Fruit fly (Drosophila melanogaster) whole organism, prepupa: ENCODE results near the gene CG5181.

Source experiments
- CG16779 ChIP-seq: fragments of 200-800 bp; sonication (Bioruptor generic); optimal IDR thresholded peaks from 3 replicates; lab custom pipeline; 2017; ENCODE audit warnings: missing biosample characterization, mild to moderate bottlenecking, missing genetic modification characterization
- CG31627 ChIP-seq: fragments of 200-800 bp; sonication (Bioruptor generic); optimal IDR thresholded peaks from 3 replicates; lab custom pipeline; 2016; ENCODE audit warnings: missing biosample characterization, missing genetic modification characterization
- CG8119 ChIP-seq: fragments of 200-800 bp; sonication (Bioruptor generic); IDR thresholded peaks from 3 replicates; pipeline ENCODE4 v1.3.6; 2022; ENCODE audit warnings: missing biosample characterization, missing genetic modification characterization
- Eip93F ChIP-seq: fragments of 200-800 bp; sonication (Bioruptor generic); optimal IDR thresholded peaks from 2 replicates; lab custom pipeline; 2016; ENCODE audit warnings: missing biosample characterization, mild to moderate bottlenecking, missing genetic modification characterization
- Hr39 ChIP-seq: fragments of 200-800 bp; sonication (Bioruptor generic); optimal IDR thresholded peaks from 2 replicates; lab custom pipeline; 2016; ENCODE audit warnings: missing biosample characterization, missing genetic modification characterization
- Hr4 ChIP-seq: fragments of 200-800 bp; sonication (Bioruptor generic); optimal IDR thresholded peaks from 3 replicates; lab custom pipeline; 2016; ENCODE audit warnings: missing biosample characterization, missing genetic modification characterization
- achi ChIP-seq: fragments of 200-800 bp; sonication (Bioruptor generic); optimal IDR thresholded peaks from 3 replicates; lab custom pipeline; 2016; ENCODE audit warnings: missing biosample characterization, missing genetic modification characterization
- dac ChIP-seq: fragments of 200-800 bp; sonication (Bioruptor generic); optimal IDR thresholded peaks from 2 replicates; lab custom pipeline; 2017; ENCODE audit warnings: missing biosample characterization, mild to moderate bottlenecking, missing genetic modification characterization
- dsx ChIP-seq: fragments of 200-800 bp; optimal IDR thresholded peaks from 3 replicates; lab custom pipeline; 2019; ENCODE audit warnings: missing biosample characterization, mild to moderate bottlenecking, missing genetic modification characterization, moderate library complexity; ENCODE audit not compliant: poor library complexity, severe bottlenecking
- lz ChIP-seq: fragments of 200-800 bp; sonication (Bioruptor generic); optimal IDR thresholded peaks from 3 replicates; lab custom pipeline; 2016; ENCODE audit warnings: missing biosample characterization, missing genetic modification characterization
- vri ChIP-seq: fragments of 200-800 bp; sonication (Bioruptor generic); optimal IDR thresholded peaks from 3 replicates; lab custom pipeline; 2016; ENCODE audit warnings: missing biosample characterization, mild to moderate bottlenecking, missing genetic modification characterization

- TF ChIP-seq achi (GFP tag; lab: Kevin White, UChicago) = no peak
- no peak for TF ChIP-seq lz (GFP tag; lab: Kevin White, UChicago)
- no peak for TF ChIP-seq CG31627 (GFP tag; lab: Kevin White, UChicago)
- TF ChIP-seq dsx (GFP tag; lab: Kevin White, UChicago) = no peak
- no peak for TF ChIP-seq dac
- TF ChIP-seq Hr4 = no peak
- no peak for TF ChIP-seq CG16779 (tag; lab: Kevin White, UChicago)
- TF ChIP-seq vri (GFP tag; lab: Kevin White, UChicago) = peak; percentile 92
- TF ChIP-seq Eip93F (GFP tag; lab: Kevin White, UChicago) = no peak
- no peak for TF ChIP-seq Hr39 (GFP tag; lab: Kevin White, UChicago)
- no peak for TF ChIP-seq CG8119 (GFP tag; lab: Robert Waterston, UW)
Measured at dm6 chr2L:7440458-7441018, 30.9 kb upstream of the CG5181 start.
